Fruit fly (Drosophila melanogaster) whole organism, embryonic: ENCODE results near the gene CG43054.

Experiments
- B-H2 ChIP-seq: fragments of 200-800 bp; sonication (Bioruptor generic); optimal IDR thresholded peaks from 2 replicates; lab custom pipeline; 2018; ENCODE audit warnings: missing biosample characterization, mild to moderate bottlenecking, missing genetic modification characterization
- CG10267 ChIP-seq: fragments of 200-800 bp; sonication (Bioruptor generic); optimal IDR thresholded peaks from 2 replicates; lab custom pipeline; 2018; ENCODE audit warnings: missing biosample characterization, mild to moderate bottlenecking, missing genetic modification characterization, moderate library complexity
- CG10321 ChIP-seq: fragments of 200-800 bp; sonication (Bioruptor generic); IDR thresholded peaks from 2 replicates; pipeline ENCODE4 v1.3.6; 2022; ENCODE audit warnings: missing biosample characterization, missing genetic modification characterization
- CG10959 ChIP-seq: fragments of 200-800 bp; sonication (Bioruptor generic); IDR thresholded peaks from 2 replicates; pipeline ENCODE4 v1.3.6; 2022; ENCODE audit warnings: missing biosample characterization, missing genetic modification characterization
- CG11085 ChIP-seq: fragments of 200-800 bp; sonication (Bioruptor generic); IDR thresholded peaks from 2 replicates; pipeline ENCODE4 v1.3.6; 2022; ENCODE audit warnings: missing biosample characterization, missing genetic modification characterization
- CG11247 ChIP-seq: fragments of 200-800 bp; sonication (Bioruptor generic); IDR thresholded peaks from 2 replicates; pipeline ENCODE4 v1.3.6; 2022; ENCODE audit warnings: missing biosample characterization, missing genetic modification characterization
- CG11695 ChIP-seq: fragments of 200-800 bp; sonication (Bioruptor generic); IDR thresholded peaks from 3 replicates; pipeline ENCODE4 v1.3.6; 2022; ENCODE audit warnings: missing biosample characterization, missing genetic modification characterization
- CG11696 ChIP-seq: fragments of 200-800 bp; sonication (Bioruptor generic); IDR thresholded peaks from 2 replicates; pipeline ENCODE4 v1.3.6; 2022; ENCODE audit warnings: missing biosample characterization, missing genetic modification characterization
- CG14965 ChIP-seq: fragments of 200-800 bp; sonication (Bioruptor generic); optimal IDR thresholded peaks from 2 replicates; lab custom pipeline; 2016; ENCODE audit warnings: missing biosample characterization, missing genetic modification characterization, borderline replicate concordance
- CG15601 ChIP-seq: fragments of 200-800 bp; sonication (Bioruptor generic); optimal IDR thresholded peaks from 3 replicates; lab custom pipeline; 2019; ENCODE audit warnings: missing biosample characterization, mild to moderate bottlenecking, missing genetic modification characterization, moderate library complexity
- CG32532 ChIP-seq: fragments of 200-800 bp; sonication (Bioruptor generic); IDR thresholded peaks from 2 replicates; pipeline ENCODE4 v1.3.6; 2022; ENCODE audit warnings: missing biosample characterization, missing genetic modification characterization
- CG34376 ChIP-seq: fragments of 200-800 bp; sonication (Bioruptor generic); optimal IDR thresholded peaks from 2 replicates; lab custom pipeline; 2018; ENCODE audit warnings: missing biosample characterization, mild to moderate bottlenecking, missing genetic modification characterization
- CG4328 ChIP-seq: fragments of 200-800 bp; sonication (Bioruptor generic); optimal IDR thresholded peaks from 3 replicates; lab custom pipeline; 2017; ENCODE audit warnings: missing biosample characterization, missing genetic modification reagents, missing genetic modification characterization
- CG4404 ChIP-seq: fragments of 200-800 bp; sonication (Bioruptor generic); IDR thresholded peaks from 2 replicates; pipeline ENCODE4 v1.3.6; 2022; ENCODE audit warnings: missing biosample characterization, missing genetic modification characterization
- CG4617 ChIP-seq: fragments of 200-800 bp; sonication (Bioruptor generic); optimal IDR thresholded peaks from 3 replicates; lab custom pipeline; 2016; ENCODE audit warnings: missing biosample characterization, missing genetic modification characterization, borderline replicate concordance
- CG5245 ChIP-seq: fragments of 200-800 bp; sonication (Bioruptor generic); optimal IDR thresholded peaks from 3 replicates; lab custom pipeline; 2016; ENCODE audit warnings: missing biosample characterization, missing genetic modification characterization
- CG7987 ChIP-seq: fragments of 200-800 bp; sonication (Bioruptor generic); optimal IDR thresholded peaks from 2 replicates; lab custom pipeline; 2018; ENCODE audit warnings: missing biosample characterization, mild to moderate bottlenecking, missing genetic modification characterization, moderate library complexity
- CG8944 ChIP-seq: fragments of 200-800 bp; sonication (Bioruptor generic); optimal IDR thresholded peaks from 3 replicates; lab custom pipeline; 2016; ENCODE audit warnings: missing biosample characterization, missing genetic modification characterization
- Chrac-16 ChIP-seq: fragments of 200-800 bp; sonication (Bioruptor generic); optimal IDR thresholded peaks from 3 replicates; lab custom pipeline; 2016; ENCODE audit warnings: missing biosample characterization, missing genetic modification characterization
- CkIIα-i1 ChIP-seq: fragments of 200-800 bp; sonication (Bioruptor generic); IDR thresholded peaks from 2 replicates; pipeline ENCODE4 v1.3.6; 2022; ENCODE audit warnings: missing biosample characterization, missing genetic modification characterization
- D19A ChIP-seq: fragments of 200-800 bp; optimal IDR thresholded peaks from 3 replicates; lab custom pipeline; 2019; ENCODE audit warnings: missing biosample characterization, mild to moderate bottlenecking, missing genetic modification characterization, moderate library complexity
- Doc2 ChIP-seq: fragments of 200-800 bp; sonication (Bioruptor generic); IDR thresholded peaks from 2 replicates; pipeline ENCODE4 v1.3.6; 2022; ENCODE audit warnings: missing biosample characterization, missing genetic modification characterization
- Dref ChIP-seq: fragments of 200-800 bp; sonication (Bioruptor generic); IDR thresholded peaks from 2 replicates; pipeline ENCODE4 v1.3.6; 2022; ENCODE audit warnings: missing biosample characterization, missing genetic modification characterization
- E2f1 ChIP-seq: fragments of 200-800 bp; sonication (Bioruptor generic); IDR thresholded peaks from 2 replicates; pipeline ENCODE4 v1.3.6; 2022; ENCODE audit warnings: missing biosample characterization, missing genetic modification characterization
- HLH3B ChIP-seq: fragments of 200-800 bp; sonication (Bioruptor generic); IDR thresholded peaks from 2 replicates; pipeline ENCODE4 v1.3.6; 2022; ENCODE audit warnings: missing biosample characterization, missing genetic modification characterization
- HmgD ChIP-seq: fragments of 200-800 bp; sonication (Bioruptor generic); optimal IDR thresholded peaks from 3 replicates; lab custom pipeline; 2016; ENCODE audit warnings: missing biosample characterization, missing genetic modification characterization
- MTF-1 ChIP-seq: fragments of 200-800 bp; sonication (Bioruptor generic); optimal IDR thresholded peaks from 2 replicates; lab custom pipeline; 2018; ENCODE audit warnings: missing biosample characterization, mild to moderate bottlenecking, missing genetic modification characterization, borderline replicate concordance
- Max ChIP-seq: fragments of 200-800 bp; sonication (Bioruptor generic); optimal IDR thresholded peaks from 2 replicates; lab custom pipeline; 2016; ENCODE audit warnings: missing biosample characterization, mild to moderate bottlenecking, missing genetic modification characterization
- Med ChIP-seq: fragments of 200-800 bp; sonication (Bioruptor generic); peaks from one replicate; lab custom pipeline; 2016; ENCODE audit warnings: missing biosample characterization, missing genetic modification characterization, mild to moderate bottlenecking, inconsistent platforms, moderate library complexity
- Nf-YB ChIP-seq: fragments of 200-800 bp; sonication (Bioruptor generic); optimal IDR thresholded peaks from 3 replicates; lab custom pipeline; 2019; ENCODE audit warnings: missing biosample characterization, mild to moderate bottlenecking, missing genetic modification characterization, moderate library complexity
- Six4 ChIP-seq: fragments of 200-800 bp; sonication (Bioruptor generic); optimal IDR thresholded peaks from 2 replicates; lab custom pipeline; 2016; ENCODE audit warnings: missing biosample characterization, missing genetic modification characterization
- Taf1 ChIP-seq: fragments of 200-800 bp; sonication (Bioruptor generic); IDR thresholded peaks from 2 replicates; pipeline ENCODE4 v1.3.6; 2022; ENCODE audit warnings: missing biosample characterization, missing genetic modification characterization
- Trl ChIP-seq, 3 experiments: fragments of >200 bp in 2 of 3; fragments of 200-800 bp in 1 of 3; sonication (Bioruptor generic) in 1 of 3; optimal IDR thresholded peaks; 2 replicates in 1 of 3; 3 replicates in 2 of 3; lab custom pipeline; 2016 to 2017; ENCODE audit warnings: missing biosample characterization in 1 of 3, missing genetic modification characterization in 1 of 3
- ara ChIP-seq: fragments of 200-800 bp; sonication (Bioruptor generic); IDR thresholded peaks from 2 replicates; pipeline ENCODE4 v1.3.6; 2022; ENCODE audit warnings: missing biosample characterization, missing genetic modification characterization
- ase ChIP-seq: fragments of 200-800 bp; sonication (Bioruptor generic); IDR thresholded peaks from 3 replicates; pipeline ENCODE4 v1.3.6; 2022; ENCODE audit warnings: missing biosample characterization, missing genetic modification characterization
- cg ChIP-seq: fragments of 200-800 bp; sonication (Bioruptor generic); optimal IDR thresholded peaks from 3 replicates; lab custom pipeline; 2019; ENCODE audit warnings: missing biosample characterization, mild to moderate bottlenecking, missing genetic modification characterization, moderate library complexity
- corto ChIP-seq: fragments of 200-800 bp; sonication (Bioruptor generic); optimal IDR thresholded peaks from 2 replicates; lab custom pipeline; 2016; ENCODE audit warnings: missing biosample characterization, mild to moderate bottlenecking, missing genetic modification characterization, moderate library complexity
- cwo ChIP-seq: fragments of 200-800 bp; sonication (Bioruptor generic); optimal IDR thresholded peaks from 3 replicates; lab custom pipeline; 2017; ENCODE audit warnings: missing biosample characterization, missing genetic modification characterization, mild to moderate bottlenecking, moderate library complexity, missing genetic modification reagents
- en ChIP-seq: fragments of 200-800 bp; sonication (Bioruptor generic); optimal IDR thresholded peaks from 2 replicates; lab custom pipeline; 2016; ENCODE audit warnings: missing biosample characterization, missing genetic modification characterization
- fd64A ChIP-seq: fragments of 200-800 bp; sonication (Bioruptor generic); optimal IDR thresholded peaks from 3 replicates; lab custom pipeline; 2018; ENCODE audit warnings: missing biosample characterization, mild to moderate bottlenecking, missing genetic modification characterization
- gsb ChIP-seq: fragments of 200-800 bp; sonication (Bioruptor generic); IDR thresholded peaks from 2 replicates; pipeline ENCODE4 v1.3.6; 2022; ENCODE audit warnings: missing biosample characterization, missing genetic modification characterization
- hth ChIP-seq: fragments of >200 bp; optimal IDR thresholded peaks from 2 replicates; lab custom pipeline; 2017; ENCODE audit warnings: inconsistent platforms
- insv ChIP-seq, 2 experiments: fragments of 200-800 bp; sonication (Bioruptor generic); optimal IDR thresholded peaks; 3 replicates each; lab custom pipeline; 2016 to 2018; ENCODE audit warnings: missing biosample characterization in 2 of 2, missing genetic modification characterization in 2 of 2
- nau ChIP-seq: fragments of 200-800 bp; sonication (Bioruptor generic); optimal IDR thresholded peaks from 3 replicates; lab custom pipeline; 2017; ENCODE audit warnings: missing biosample characterization, mild to moderate bottlenecking, missing genetic modification characterization, missing genetic modification reagents
- nerfin-2 ChIP-seq: fragments of 200-800 bp; sonication (Bioruptor generic); IDR thresholded peaks from 2 replicates; pipeline ENCODE4 v1.3.6; 2022; ENCODE audit warnings: missing biosample characterization, missing genetic modification characterization; ENCODE audit not compliant: partially characterized antibody
- p53 ChIP-seq: fragments of 200-800 bp; sonication (Bioruptor generic); optimal IDR thresholded peaks from 2 replicates; lab custom pipeline; 2016; ENCODE audit warnings: missing biosample characterization, missing genetic modification characterization
- phol ChIP-seq: fragments of 200-800 bp; sonication (Bioruptor generic); optimal IDR thresholded peaks from 3 replicates; lab custom pipeline; 2018; ENCODE audit warnings: missing biosample characterization, mild to moderate bottlenecking, missing genetic modification characterization, moderate library complexity
- sim ChIP-seq: fragments of 200-800 bp; sonication (Bioruptor generic); IDR thresholded peaks from 2 replicates; pipeline ENCODE4 v1.3.6; 2022; ENCODE audit warnings: missing biosample characterization, missing genetic modification characterization
- sima ChIP-seq: fragments of 200-800 bp; sonication (Bioruptor generic); optimal IDR thresholded peaks from 2 replicates; lab custom pipeline; 2016; ENCODE audit warnings: missing biosample characterization, missing genetic modification characterization
- tgo ChIP-seq: fragments of 200-800 bp; sonication (Bioruptor generic); IDR thresholded peaks from 3 replicates; pipeline ENCODE4 v1.3.6; 2022; ENCODE audit warnings: missing biosample characterization, missing genetic modification characterization
- tna ChIP-seq: fragments of 200-800 bp; sonication (Bioruptor generic); IDR thresholded peaks from 2 replicates; pipeline ENCODE4 v1.3.6; 2022; ENCODE audit warnings: missing biosample characterization, missing genetic modification characterization; ENCODE audit not compliant: partially characterized antibody
- wek ChIP-seq: fragments of 200-800 bp; sonication (Bioruptor generic); optimal IDR thresholded peaks from 3 replicates; lab custom pipeline; 2018; ENCODE audit warnings: missing biosample characterization, mild to moderate bottlenecking, missing genetic modification characterization, moderate library complexity

CG43054 gene

DNA sequence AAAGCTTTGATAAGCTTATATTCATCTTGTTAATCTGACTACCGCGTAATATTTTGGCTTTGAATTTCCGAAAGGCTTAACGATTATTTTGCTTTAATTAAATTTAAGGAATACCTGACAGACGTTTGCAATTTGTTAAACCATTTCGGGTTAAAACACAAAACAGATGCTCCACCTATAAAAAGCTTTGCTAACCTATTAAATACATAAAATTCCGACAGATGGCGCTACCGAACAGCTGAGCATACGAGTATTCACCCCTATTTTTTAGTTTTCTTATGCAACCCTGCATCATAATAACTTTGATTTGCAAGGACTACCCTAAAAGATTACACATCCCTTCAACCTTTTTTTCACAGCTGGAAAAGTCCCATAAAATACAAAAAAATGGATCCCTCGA lies 37.8 kb upstream of the CG43054 start (continued):
- no peak for TF ChIP-seq CG7987 (GFP tag; lab: Kevin White, UChicago)
- TF ChIP-seq nau (GFP tag; lab: Kevin White, UChicago), result no peak
- TF ChIP-seq Nf-YB, result no peak
- no peak for TF ChIP-seq B-H2 (GFP tag; lab: Kevin White, UChicago)
- TF ChIP-seq CG4328, result no peak
- TF ChIP-seq Max (GFP tag; lab: Kevin White, UChicago), result no peak
- TF ChIP-seq hth (lab: Kevin White, UChicago), result no peak
- TF ChIP-seq CG11085 (GFP tag; lab: Robert Waterston, UW), result no peak
- TF ChIP-seq CG32532 (GFP tag; lab: Robert Waterston, UW), result no peak; the same call in 1 of the 2 replicates
- no peak for TF ChIP-seq cwo (GFP tag; lab: Kevin White, UChicago)
- no peak for TF ChIP-seq tgo (GFP tag; lab: Robert Waterston, UW)
- TF ChIP-seq CG10267 (tag; lab: Kevin White, UChicago), result peak; percentile 16
- TF ChIP-seq tna (GFP tag; lab: Robert Waterston, UW), result no peak
- no peak for TF ChIP-seq MTF-1 (GFP tag; lab: Kevin White, UChicago)
- TF ChIP-seq insv (GFP tag; optimal IDR thresholded peaks at IDR 0.05; lab: Kevin White, UChicago), result no peak
- no peak for TF ChIP-seq HLH3B (GFP tag; lab: Robert Waterston, UW)
- no peak for TF ChIP-seq gsb
- no peak for TF ChIP-seq ase
- TF ChIP-seq Chrac-16, result no peak
- no peak for TF ChIP-seq phol (tag; lab: Kevin White, UChicago)
- no peak for TF ChIP-seq sim (GFP tag; lab: Robert Waterston, UW)
- peak; percentile 87 for TF ChIP-seq Med (GFP tag; lab: Kevin White, UChicago)
- no peak for TF ChIP-seq E2f1 (GFP tag; lab: Robert Waterston, UW)
- TF ChIP-seq p53 (GFP tag; lab: Kevin White, UChicago), result no peak
- TF ChIP-seq Trl (optimal IDR thresholded peaks at IDR 0.05; lab: Kevin White, UChicago), result no peak
- peak; percentile 40 for TF ChIP-seq Trl (GFP tag; optimal IDR thresholded peaks at IDR 0.05; lab: Kevin White, UChicago)
- no peak for TF ChIP-seq CG4617
- no peak for TF ChIP-seq Taf1 (GFP tag; lab: Robert Waterston, UW)
- no peak for TF ChIP-seq sima (GFP tag; lab: Kevin White, UChicago)
- no peak for TF ChIP-seq wek (GFP tag; lab: Kevin White, UChicago)
- TF ChIP-seq nerfin-2 (GFP tag; lab: Robert Waterston, UW), result no peak
- no peak for TF ChIP-seq CG5245 (GFP tag; lab: Kevin White, UChicago)
- TF ChIP-seq CG11247 (GFP tag; lab: Robert Waterston, UW), result no peak
- TF ChIP-seq D19A, result no peak
- no peak for TF ChIP-seq CG34376
- no peak for TF ChIP-seq CG8944 (GFP tag; lab: Kevin White, UChicago)
- TF ChIP-seq CG11696 (GFP tag; lab: Robert Waterston, UW), result no peak
- no peak for TF ChIP-seq CG4404 (GFP tag; lab: Robert Waterston, UW)
- TF ChIP-seq fd64A, result no peak
- no peak for TF ChIP-seq Dref (GFP tag; lab: Robert Waterston, UW)
- TF ChIP-seq CG11695 (GFP tag; lab: Robert Waterston, UW), result no peak
- no peak for TF ChIP-seq HmgD (GFP tag; lab: Kevin White, UChicago)
- TF ChIP-seq CkIIα-i1 (GFP tag; lab: Robert Waterston, UW), result no peak
- no peak for TF ChIP-seq Doc2
- TF ChIP-seq CG14965 (GFP tag; lab: Kevin White, UChicago), result no peak
- no peak for TF ChIP-seq corto (GFP tag; lab: Kevin White, UChicago)
- peak; percentile 21 for TF ChIP-seq CG15601 (tag; lab: Kevin White, UChicago)
- TF ChIP-seq ara, result no peak
- TF ChIP-seq cg (GFP tag; lab: Kevin White, UChicago), result no peak
- no peak for TF ChIP-seq en
- TF ChIP-seq CG10959 (GFP tag; lab: Robert Waterston, UW), result no peak
- no peak for TF ChIP-seq Six4 (GFP tag; lab: Kevin White, UChicago)
- TF ChIP-seq CG10321 (GFP tag; lab: Robert Waterston, UW), result no peak
